Worm (Caenorhabditis elegans): Measurements from ENCODE around the gene R11G1.1.

ce11 chrX:3633654-3634053 lies 25.6 kb upstream of the R11G1.1 start, which contains the start of gene gst-11:
- TF ChIP-seq med-1 (GFP tag; optimal IDR thresholded peaks at IDR 0.05; ENCODE audit: insufficient read depth) (no peak), flt-1 (GFP tag; IDR thresholded peaks at IDR 0.05) (no peak)
